Worm (Caenorhabditis elegans) whole organism, young adult: ENCODE measurements around the gene K10H10.7.

ENCODE experiments used
- B0261.1 ChIP-seq: sonication (generic microtip); optimal IDR thresholded peaks from 2 replicates; lab custom pipeline; 2016; ENCODE audit warnings: mild to moderate bottlenecking, missing genetic modification characterization, moderate library complexity, missing compliant biosample characterization
- C06A6.2 ChIP-seq: fragments of 200-800 bp; sonication (Bioruptor generic); conservative IDR thresholded peaks from 2 replicates; pipeline ENCODE4 v1.3.6; 2022; ENCODE audit warnings: missing genetic modification characterization, missing compliant biosample characterization
- F37B4.10 ChIP-seq: fragments of 200-800 bp; sonication (Bioruptor generic); IDR thresholded peaks from 2 replicates; pipeline ENCODE4 v1.3.6; 2022; ENCODE audit warnings: missing genetic modification characterization, missing compliant biosample characterization
- F49E8.2 ChIP-seq: sonication (generic microtip); optimal IDR thresholded peaks from 3 replicates; lab custom pipeline; 2017; ENCODE audit warnings: missing genetic modification characterization, mild to moderate bottlenecking, missing compliant biosample characterization, antibody characterized with exemption, moderate library complexity; ENCODE audit not compliant: insufficient read depth
- F55B11.4 ChIP-seq: sonication (generic microtip); optimal IDR thresholded peaks from 2 replicates; lab custom pipeline; 2016; ENCODE audit warnings: missing compliant biosample characterization, missing genetic modification characterization, borderline replicate concordance; ENCODE audit not compliant: insufficient read depth
- F57C9.4 ChIP-seq: sonication (generic microtip); optimal IDR thresholded peaks from 2 replicates; lab custom pipeline; 2017; ENCODE audit warnings: mild to moderate bottlenecking, missing genetic modification characterization, missing compliant biosample characterization
- K11D2.4 ChIP-seq: fragments of 200-800 bp; sonication (Bioruptor generic); IDR thresholded peaks from 2 replicates; pipeline ENCODE4 v1.3.6; 2022; ENCODE audit warnings: missing genetic modification reagents, missing genetic modification characterization, missing compliant biosample characterization
- K12H6.12 ChIP-seq: fragments of 200-800 bp; sonication (Bioruptor generic); optimal IDR thresholded peaks from 2 replicates; lab custom pipeline; 2018; ENCODE audit warnings: mild to moderate bottlenecking, missing genetic modification characterization, missing compliant biosample characterization
- T07F8.4 ChIP-seq: sonication (generic microtip); optimal IDR thresholded peaks from 2 replicates; lab custom pipeline; 2016; ENCODE audit warnings: mild to moderate bottlenecking, missing genetic modification characterization, moderate library complexity, missing compliant biosample characterization
- Y53F4B.3 ChIP-seq: fragments of 200-800 bp; sonication (Bioruptor generic); IDR thresholded peaks from 2 replicates; pipeline ENCODE4 v1.3.6; 2022; ENCODE audit warnings: missing genetic modification reagents, missing genetic modification characterization, missing compliant biosample characterization
- Y95B8A.8 ChIP-seq: fragments of 200-800 bp; sonication (Bioruptor generic); IDR thresholded peaks from 2 replicates; pipeline ENCODE4 v1.3.6; 2022; ENCODE audit warnings: missing genetic modification reagents, missing genetic modification characterization, missing compliant biosample characterization
- ZK185.1 ChIP-seq: sonication (generic microtip); optimal IDR thresholded peaks from 2 replicates; lab custom pipeline; 2016; ENCODE audit warnings: mild to moderate bottlenecking, missing genetic modification characterization, missing compliant biosample characterization; ENCODE audit not compliant: poor library complexity, severe bottlenecking
- ama-1 ChIP-seq, 3 experiments: fragments of 150-350 bp in 1 of 3; sonication (generic microtip) in 2 of 3; optimal IDR thresholded peaks; 2 replicates each; lab custom pipeline; 2014 to 2018; ENCODE audit warnings: missing biosample characterization in 2 of 3, missing genetic modification characterization in 2 of 3, missing genetic modification reagents in 2 of 3
- aptf-3 ChIP-seq: fragments of 200-800 bp; sonication (Bioruptor generic); IDR thresholded peaks from 2 replicates; pipeline ENCODE4 v1.3.6; 2022; ENCODE audit warnings: missing genetic modification characterization, missing compliant biosample characterization
- attf-3 ChIP-seq: fragments of 200-800 bp; sonication (Bioruptor generic); conservative IDR thresholded peaks from 2 replicates; pipeline ENCODE4 v1.3.6; 2022; ENCODE audit warnings: missing genetic modification reagents, missing genetic modification characterization, missing compliant biosample characterization
- bed-2 ChIP-seq: fragments of 200-800 bp; sonication (Bioruptor generic); IDR thresholded peaks from 2 replicates; pipeline ENCODE4 v1.3.6; 2022; ENCODE audit warnings: missing genetic modification reagents, missing genetic modification characterization, missing compliant biosample characterization
- cebp-1 ChIP-seq, 2 experiments: fragments of 200-800 bp in 1 of 2; sonication (Bioruptor generic) in 1 of 2; sonication (generic microtip) in 1 of 2; IDR thresholded peaks in 1 of 2; optimal IDR thresholded peaks in 1 of 2; 2 replicates each; pipeline versions ENCODE4 v1.3.6 to Lab custom; 2017 to 2022; ENCODE audit warnings: missing compliant biosample characterization in 2 of 2, missing genetic modification characterization in 2 of 2, mild to moderate bottlenecking in 1 of 2, missing genetic modification reagents in 1 of 2, moderate library complexity in 1 of 2
- ceh-40 ChIP-seq: fragments of 200-800 bp; sonication (Bioruptor generic); IDR thresholded peaks from 2 replicates; pipeline ENCODE4 v1.3.6; 2022; ENCODE audit warnings: missing genetic modification characterization, missing compliant biosample characterization
- die-1 ChIP-seq: sonication (generic microtip); optimal IDR thresholded peaks from 2 replicates; lab custom pipeline; 2016; ENCODE audit warnings: missing genotype, mild to moderate bottlenecking, missing genetic modification characterization, missing compliant biosample characterization
- dpl-1 ChIP-seq: fragments of 150-350 bp; optimal IDR thresholded peaks from 2 replicates; lab custom pipeline; 2014; ENCODE audit warnings: missing biosample characterization, missing genetic modification reagents, missing genetic modification characterization
- egl-44 ChIP-seq: fragments of 200-800 bp; sonication (Bioruptor generic); IDR thresholded peaks from 2 replicates; pipeline ENCODE4 v1.3.6; 2022; ENCODE audit warnings: missing genetic modification reagents, missing genetic modification characterization, missing compliant biosample characterization
- ets-4 ChIP-seq: fragments of 200-800 bp; sonication (Bioruptor generic); optimal IDR thresholded peaks from 2 replicates; lab custom pipeline; 2018; ENCODE audit warnings: mild to moderate bottlenecking, missing genetic modification characterization, missing compliant biosample characterization
- hlh-26 ChIP-seq: fragments of 200-800 bp; sonication (Bioruptor generic); conservative IDR thresholded peaks from 2 replicates; pipeline ENCODE4 v1.3.6; 2022; ENCODE audit warnings: missing genetic modification reagents, missing genetic modification characterization, missing compliant biosample characterization
- hrde-1 ChIP-seq: sonication (generic microtip); optimal IDR thresholded peaks from 2 replicates; lab custom pipeline; 2016; ENCODE audit warnings: missing genetic modification characterization, mild to moderate bottlenecking, missing compliant biosample characterization, moderate library complexity, missing genotype, missing genetic modification reagents, borderline replicate concordance
- hsf-1 ChIP-seq: fragments of 200-800 bp; sonication (Bioruptor generic); IDR thresholded peaks from 2 replicates; pipeline ENCODE4 v1.3.6; 2022; ENCODE audit warnings: missing genetic modification reagents, missing genetic modification characterization, missing compliant biosample characterization
- lag-1 ChIP-seq: fragments of 200-800 bp; sonication (Bioruptor generic); IDR thresholded peaks from 2 replicates; pipeline ENCODE4 v1.3.6; 2022; ENCODE audit warnings: missing genetic modification reagents, missing genetic modification characterization, missing compliant biosample characterization
- let-526 ChIP-seq: fragments of 200-800 bp; sonication (Bioruptor generic); IDR thresholded peaks from 2 replicates; pipeline ENCODE4 v1.3.6; 2022; ENCODE audit warnings: missing genetic modification reagents, missing genetic modification characterization, missing compliant biosample characterization
- lin-26 ChIP-seq: fragments of 200-800 bp; sonication (Bioruptor generic); IDR thresholded peaks from 2 replicates; pipeline ENCODE4 v1.3.6; 2022; ENCODE audit warnings: missing genetic modification reagents, missing genetic modification characterization, missing compliant biosample characterization
- lin-35 ChIP-seq, 3 experiments: fragments of 150-350 bp in 2 of 3; sonication (generic microtip) in 1 of 3; optimal IDR thresholded peaks; 2 replicates each; lab custom pipeline; 2014 to 2018; ENCODE audit warnings: missing biosample characterization in 3 of 3, missing genetic modification characterization in 3 of 3, missing genetic modification reagents in 3 of 3
- lin-40 ChIP-seq: sonication (generic microtip); optimal IDR thresholded peaks from 2 replicates; lab custom pipeline; 2016; ENCODE audit warnings: missing genetic modification characterization, mild to moderate bottlenecking, missing compliant biosample characterization, missing genotype, missing genetic modification reagents
- mel-28 ChIP-seq: sonication (generic microtip); optimal IDR thresholded peaks from 2 replicates; lab custom pipeline; 2016; ENCODE audit warnings: borderline replicate concordance, mild to moderate bottlenecking, missing genetic modification characterization, missing compliant biosample characterization
- nhr-90 ChIP-seq: sonication (generic microtip); optimal IDR thresholded peaks from 2 replicates; lab custom pipeline; 2016; ENCODE audit warnings: missing genotype, mild to moderate bottlenecking, missing genetic modification characterization, missing compliant biosample characterization
- pbrm-1 ChIP-seq: fragments of 200-800 bp; sonication (Bioruptor generic); IDR thresholded peaks from 2 replicates; pipeline ENCODE4 v1.3.6; 2022; ENCODE audit warnings: missing genetic modification reagents, missing genetic modification characterization, missing compliant biosample characterization
- repo-1 ChIP-seq: sonication (generic microtip); optimal IDR thresholded peaks from 2 replicates; lab custom pipeline; 2017; ENCODE audit warnings: mild to moderate bottlenecking, missing genetic modification characterization, missing compliant biosample characterization
- sdz-38 ChIP-seq: sonication (generic microtip); optimal IDR thresholded peaks from 2 replicates; lab custom pipeline; 2016; ENCODE audit warnings: missing genotype, missing genetic modification characterization, missing compliant biosample characterization
- sea-2 ChIP-seq: fragments of 200-800 bp; sonication (Bioruptor generic); IDR thresholded peaks from 2 replicates; pipeline ENCODE4 v1.3.6; 2022; ENCODE audit warnings: missing genetic modification characterization, missing compliant biosample characterization
- snpc-1.3 ChIP-seq: sonication (generic microtip); optimal IDR thresholded peaks from 2 replicates; lab custom pipeline; 2017; ENCODE audit warnings: missing genetic modification characterization, mild to moderate bottlenecking, missing compliant biosample characterization, antibody characterized with exemption, moderate library complexity, missing genotype, missing genetic modification reagents; ENCODE audit not compliant: insufficient read depth
- snpc-3.4 ChIP-seq: sonication (generic microtip); optimal IDR thresholded peaks from 2 replicates; lab custom pipeline; 2017; ENCODE audit warnings: missing genetic modification characterization, mild to moderate bottlenecking, missing compliant biosample characterization, antibody characterized with exemption, moderate library complexity, missing genotype, missing genetic modification reagents
- sptf-2 ChIP-seq: fragments of 200-800 bp; sonication (Bioruptor generic); optimal IDR thresholded peaks from 2 replicates; lab custom pipeline; 2018; ENCODE audit warnings: mild to moderate bottlenecking, missing genetic modification characterization, missing compliant biosample characterization
- tbx-9 ChIP-seq: sonication (generic microtip); optimal IDR thresholded peaks from 2 replicates; lab custom pipeline; 2016; ENCODE audit warnings: borderline replicate concordance, missing genetic modification characterization, inconsistent platforms, missing compliant biosample characterization
- unc-130 ChIP-seq: sonication (generic microtip); optimal IDR thresholded peaks from 2 replicates; lab custom pipeline; 2016; ENCODE audit warnings: missing genetic modification reagents, missing genetic modification characterization, missing compliant biosample characterization
- unc-62 ChIP-seq: fragments of 150-350 bp; optimal IDR thresholded peaks from 2 replicates; lab custom pipeline; 2014; ENCODE audit warnings: missing biosample characterization, missing genetic modification reagents, missing genetic modification characterization
- zim-3 ChIP-seq: sonication (generic microtip); optimal IDR thresholded peaks from 2 replicates; lab custom pipeline; 2017; ENCODE audit warnings: mild to moderate bottlenecking, missing genetic modification characterization, moderate library complexity, missing compliant biosample characterization
- ztf-18 ChIP-seq: sonication (generic microtip); optimal IDR thresholded peaks from 2 replicates; lab custom pipeline; 2016; ENCODE audit warnings: missing genotype, mild to moderate bottlenecking, missing genetic modification characterization, missing compliant biosample characterization
- ztf-26 ChIP-seq: sonication (generic microtip); optimal IDR thresholded peaks from 2 replicates; lab custom pipeline; 2017; ENCODE audit warnings: missing genetic modification characterization, missing compliant biosample characterization
- ztf-6 ChIP-seq: fragments of 200-800 bp; sonication (Bioruptor generic); IDR thresholded peaks from 2 replicates; pipeline ENCODE4 v1.3.6; 2022; ENCODE audit warnings: missing genetic modification reagents, missing genetic modification characterization, missing compliant biosample characterization

The K10H10.7 gene

DNA sequence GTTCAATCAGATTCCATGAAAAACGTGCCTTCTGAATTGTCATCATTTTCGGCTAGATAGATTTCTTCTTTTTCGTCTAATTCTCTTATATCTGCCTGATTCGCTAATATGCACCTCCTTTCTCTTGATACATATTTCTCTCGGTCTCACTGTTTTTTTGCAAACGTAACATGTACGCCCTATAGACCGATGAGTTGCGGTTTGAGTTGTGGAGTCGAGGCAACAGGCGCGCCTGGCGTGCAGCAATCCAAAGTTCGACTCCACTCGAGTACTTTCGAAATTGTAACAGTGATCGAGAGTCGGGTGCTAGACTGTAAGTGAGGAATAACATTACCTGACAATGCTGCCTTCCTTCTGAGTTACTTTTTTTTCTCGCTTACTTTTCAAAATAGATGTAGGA is 10.7 kb downstream of the K10H10.7 start (continued):
- TF ChIP-seq mel-28 (peak; percentile 83), repo-1 (tag; lab: Kevin White, UChicago) (peak; percentile 88), snpc-3.4 (peak; percentile 85), zim-3 (tag; lab: Kevin White, UChicago) (peak; percentile 96), attf-3 (GFP tag; lab: Robert Waterston, UW) (0 out of 2 replicates have a peak, but pooled peaks have one; percentile 29), sdz-38 (tag; lab: Kevin White, UChicago) (peak; percentile 8), T07F8.4 (peak; percentile 91), Y95B8A.8 (GFP tag; lab: Robert Waterston, UW) (peak; percentile 77; the same call in 1 of the 2 replicates), F37B4.10 (no peak), tbx-9 (tag; lab: Kevin White, UChicago) (peak; percentile 59), ceh-40 (GFP tag; lab: Robert Waterston, UW) (peak; percentile 85), unc-130 (GFP tag; lab: Kevin White, UChicago) (peak; percentile 57), dpl-1 (peak; percentile 14), K11D2.4 (GFP tag; lab: Robert Waterston, UW) (peak; percentile 83), ztf-26 (peak; percentile 91), ets-4 (GFP tag; lab: Kevin White, UChicago) (peak; percentile 64), let-526 (GFP tag; lab: Robert Waterston, UW) (peak; percentile 55; the same call in 1 of the 2 replicates), B0261.1 (peak; percentile 93), cebp-1 (GFP tag; IDR thresholded peaks at IDR 0.05; lab: Robert Waterston, UW) (peak; percentile 47; the same call in 1 of the 2 replicates), cebp-1 (tag; optimal IDR thresholded peaks at IDR 0.05; lab: Kevin White, UChicago) (peak; percentile 85), sptf-2 (GFP tag; lab: Kevin White, UChicago) (peak; percentile 86), ztf-18 (tag; lab: Kevin White, UChicago) (peak; percentile 87), lin-26 (GFP tag; lab: Robert Waterston, UW) (peak; percentile 99), K12H6.12 (tag; lab: Kevin White, UChicago) (peak; percentile 87), hsf-1 (GFP tag; lab: Robert Waterston, UW) (peak; percentile 71; the same call in 1 of the 2 replicates), pbrm-1 (GFP tag; lab: Robert Waterston, UW) (peak; percentile 72; the same call in 1 of the 2 replicates), ama-1 (optimal IDR thresholded peaks at IDR 0.05; lab: Kevin White, UChicago) (peak; percentile 9), ama-1 (GFP tag; optimal IDR thresholded peaks at IDR 0.05; lab: Kevin White, UChicago) (peak; percentile 46 to 95), lin-40 (tag; lab: Kevin White, UChicago) (peak; percentile 83), sea-2 (peak; percentile 86; the same call in 1 of the 2 replicates), C06A6.2 (GFP tag; lab: Robert Waterston, UW) (peak; percentile 66), hlh-26 (GFP tag; lab: Robert Waterston, UW) (no peak), Y53F4B.3 (GFP tag; lab: Robert Waterston, UW) (no peak; the same call in 1 of the 2 replicates), F57C9.4 (tag; lab: Kevin White, UChicago) (peak; percentile 76), egl-44 (GFP tag; lab: Robert Waterston, UW) (peak; percentile 94), F55B11.4 (tag; lab: Kevin White, UChicago) (peak; percentile 48), hrde-1 (tag; lab: Kevin White, UChicago) (peak; percentile 80), die-1 (tag; lab: Kevin White, UChicago) (peak; percentile 96), ZK185.1 (tag; lab: Kevin White, UChicago) (peak; percentile 87), F49E8.2 (tag; lab: Kevin White, UChicago) (peak; percentile 80), aptf-3 (GFP tag; lab: Robert Waterston, UW) (0 out of 2 replicates have a peak, but pooled peaks have one; percentile 70), unc-62 (GFP tag; lab: Kevin White, UChicago) (no peak), snpc-1.3 (tag; lab: Kevin White, UChicago) (peak; percentile 92), lin-35 (GFP tag; optimal IDR thresholded peaks at IDR 0.05; lab: Kevin White, UChicago) (peak in 1 of 3 experiments; percentile 79), bed-2 (GFP tag; lab: Robert Waterston, UW) (peak; percentile 61; the same call in 1 of the 2 replicates), lag-1 (GFP tag; lab: Robert Waterston, UW) (no peak), nhr-90 (tag; lab: Kevin White, UChicago) (peak; percentile 97), ztf-6 (GFP tag; lab: Robert Waterston, UW) (peak; percentile 77; the same call in 1 of the 2 replicates)
